Worm (Caenorhabditis elegans): ENCODE data around the gene acox-1.5.

ce11 chrIII:9617599-9618262, 25.7 kb upstream of the acox-1.5 start:
- TF ChIP-seq sea-1 (GFP tag; conservative IDR thresholded peaks at IDR 0.05) (no peak), ets-7 (tag; optimal IDR thresholded peaks at IDR 0.05) (no peak), ama-1 (optimal IDR thresholded peaks at IDR 0.05) (no peak), tbx-37 (GFP tag; conservative IDR thresholded peaks at IDR 0.05) (no peak), flt-1 (GFP tag; IDR thresholded peaks at IDR 0.05) (no peak)
